Worm (Caenorhabditis elegans): ENCODE measurements around the gene C45B11.8.

DNA sequence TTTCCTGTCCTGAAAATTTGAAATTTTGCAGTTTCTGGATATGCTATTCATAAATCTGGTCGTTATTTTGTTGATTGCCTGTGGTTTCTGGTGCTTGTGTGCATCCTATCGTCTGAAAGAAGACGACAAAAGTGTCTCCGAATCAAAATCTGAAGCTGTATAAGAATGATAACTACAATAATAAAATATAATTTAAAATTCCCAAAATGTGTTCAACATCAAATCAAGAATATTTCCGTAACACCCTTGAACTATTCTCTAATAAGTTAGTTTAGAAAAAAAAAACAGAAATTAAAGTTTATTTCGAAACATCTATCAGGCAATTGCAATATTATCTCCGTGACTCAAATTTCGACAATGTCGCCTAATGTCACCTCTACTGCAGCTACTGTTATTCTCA lies at the start of gene C45B11.8:
- no peak for TF ChIP-seq mdl-1 (tag; optimal IDR thresholded peaks at IDR 0.05)
- TF ChIP-seq ceh-62 (tag; optimal IDR thresholded peaks at IDR 0.05), result no peak
- TF ChIP-seq spr-1 (tag; optimal IDR thresholded peaks at IDR 0.05), result no peak
- no peak for TF ChIP-seq mdt-29 (GFP tag; IDR thresholded peaks at IDR 0.05)
- TF ChIP-seq fos-1 (tag; optimal IDR thresholded peaks at IDR 0.05), result no peak
- TF ChIP-seq hif-1 (tag; optimal IDR thresholded peaks at IDR 0.05), result no peak
- no peak for TF ChIP-seq egl-27 (tag; optimal IDR thresholded peaks at IDR 0.05)
- TF ChIP-seq ztf-11 (tag; optimal IDR thresholded peaks at IDR 0.05), result no peak
- TF ChIP-seq skn-1 (tag; optimal IDR thresholded peaks at IDR 0.05), result no peak
- TF ChIP-seq lin-1 (GFP tag; IDR thresholded peaks at IDR 0.05), result no peak
- no peak for TF ChIP-seq daf-16 (GFP tag; optimal IDR thresholded peaks at IDR 0.05)
- TF ChIP-seq daf-16 (tag; optimal IDR thresholded peaks at IDR 0.05), result no peak
- TF ChIP-seq snpc-4 (tag; optimal IDR thresholded peaks at IDR 0.05), result no peak
- no peak for TF ChIP-seq fkh-10 (GFP tag; optimal IDR thresholded peaks at IDR 0.05)
- no peak for TF ChIP-seq duxl-1 (tag; optimal IDR thresholded peaks at IDR 0.05; ENCODE audit: poor library complexity)
